Worm (Caenorhabditis elegans) whole organism, L4 larva: Measurements from ENCODE around the gene F53F4.11.

Source experiments
- F26F4.8 ChIP-seq: fragments of 200-800 bp; sonication (Bioruptor generic); conservative IDR thresholded peaks from 2 replicates; pipeline ENCODE4 v1.3.6; 2022; ENCODE audit warnings: missing genetic modification characterization, missing compliant biosample characterization
- T26A8.4 ChIP-seq: fragments of 200-800 bp; sonication (Bioruptor generic); IDR thresholded peaks from 2 replicates; pipeline ENCODE4 v1.3.6; 2022; ENCODE audit warnings: missing genetic modification characterization, missing compliant biosample characterization
- Y75B8A.6 ChIP-seq: fragments of 200-800 bp; sonication (Bioruptor generic); IDR thresholded peaks from 2 replicates; pipeline ENCODE4 v1.3.6; 2022; ENCODE audit warnings: missing genetic modification reagents, missing genetic modification characterization, missing compliant biosample characterization
- ZK337.2 ChIP-seq: fragments of 200-800 bp; sonication (Bioruptor generic); IDR thresholded peaks from 2 replicates; pipeline ENCODE4 v1.3.6; 2022; ENCODE audit warnings: missing genetic modification reagents, missing genetic modification characterization, missing compliant biosample characterization
- ZK546.5 ChIP-seq, 2 experiments: sonication (generic microtip); optimal IDR thresholded peaks; 2 replicates each; lab custom pipeline; 2017; ENCODE audit warnings: missing biosample characterization in 2 of 2, missing genetic modification characterization in 2 of 2
- aha-1 ChIP-seq: fragments of 150-350 bp; peaks from one replicate; lab custom pipeline; 2014; ENCODE audit warnings: missing biosample characterization, missing genetic modification characterization
- aly-2 ChIP-seq: sonication (generic microtip); optimal IDR thresholded peaks from 2 replicates; lab custom pipeline; 2018; ENCODE audit warnings: missing biosample characterization, missing genetic modification characterization
- attf-4 ChIP-seq: sonication (generic microtip); optimal IDR thresholded peaks from 3 replicates; lab custom pipeline; 2017; ENCODE audit warnings: missing biosample characterization, missing genetic modification characterization
- ceh-20 ChIP-seq: fragments of 200-800 bp; sonication (Bioruptor generic); IDR thresholded peaks from 2 replicates; pipeline ENCODE4 v1.3.6; 2022; ENCODE audit warnings: missing genetic modification reagents, missing genetic modification characterization, missing compliant biosample characterization
- cey-2 ChIP-seq: sonication (generic microtip); optimal IDR thresholded peaks from 3 replicates; lab custom pipeline; 2017; ENCODE audit warnings: missing genetic modification characterization, mild to moderate bottlenecking, missing compliant biosample characterization, antibody characterized with exemption, borderline replicate concordance; ENCODE audit not compliant: insufficient read depth
- daf-12 ChIP-seq: fragments of 150-350 bp; optimal IDR thresholded peaks from 2 replicates; lab custom pipeline; 2014; ENCODE audit warnings: missing biosample characterization, missing genetic modification reagents, missing genetic modification characterization
- daf-8 ChIP-seq: fragments of 200-800 bp; sonication (Bioruptor generic); IDR thresholded peaks from 2 replicates; pipeline ENCODE4 v1.3.6; 2022; ENCODE audit warnings: missing genetic modification characterization, missing compliant biosample characterization
- dmd-9 ChIP-seq: fragments of 200-800 bp; sonication (Bioruptor generic); IDR thresholded peaks from 2 replicates; pipeline ENCODE4 v1.3.6; 2022; ENCODE audit warnings: missing genetic modification reagents, missing genetic modification characterization, missing compliant biosample characterization
- dpl-1 ChIP-seq: fragments of 150-350 bp; optimal IDR thresholded peaks from 2 replicates; lab custom pipeline; 2014; ENCODE audit warnings: missing biosample characterization, missing genetic modification reagents, missing genetic modification characterization
- dve-1 ChIP-seq: sonication (generic microtip); optimal IDR thresholded peaks from 2 replicates; lab custom pipeline; 2017; ENCODE audit warnings: antibody characterized with exemption, mild to moderate bottlenecking, missing genetic modification characterization, missing compliant biosample characterization; ENCODE audit not compliant: insufficient read depth
- fos-1 ChIP-seq: fragments of 150-350 bp; optimal IDR thresholded peaks from 2 replicates; lab custom pipeline; 2014; ENCODE audit warnings: missing biosample characterization, missing genetic modification characterization
- gei-8 ChIP-seq: fragments of 200-800 bp; sonication (Bioruptor generic); optimal IDR thresholded peaks from 2 replicates; lab custom pipeline; 2018; ENCODE audit warnings: mild to moderate bottlenecking, missing genetic modification characterization, missing compliant biosample characterization
- hlh-11 ChIP-seq: fragments of 200-800 bp; sonication (Bioruptor generic); optimal IDR thresholded peaks from 2 replicates; lab custom pipeline; 2018; ENCODE audit warnings: mild to moderate bottlenecking, missing genetic modification characterization, missing compliant biosample characterization
- hlh-30 ChIP-seq: sonication (generic microtip); optimal IDR thresholded peaks from 2 replicates; lab custom pipeline; 2017; ENCODE audit warnings: antibody characterized with exemption, mild to moderate bottlenecking, missing genetic modification characterization, missing compliant biosample characterization; ENCODE audit not compliant: insufficient read depth
- jun-1 ChIP-seq: fragments of 150-350 bp; optimal IDR thresholded peaks from 2 replicates; lab custom pipeline; 2014; ENCODE audit warnings: missing biosample characterization, missing genetic modification reagents, missing genetic modification characterization
- lin-13 ChIP-seq: fragments of 150-350 bp; optimal IDR thresholded peaks from 2 replicates; lab custom pipeline; 2014; ENCODE audit warnings: missing biosample characterization, missing genetic modification reagents, missing genetic modification characterization
- lin-29 ChIP-seq: fragments of 200-800 bp; sonication (Bioruptor generic); IDR thresholded peaks from 2 replicates; pipeline ENCODE4 v1.3.6; 2022; ENCODE audit warnings: missing genetic modification reagents, missing genetic modification characterization, missing compliant biosample characterization
- lin-39 ChIP-seq: fragments of 150-350 bp; optimal IDR thresholded peaks from 2 replicates; lab custom pipeline; 2014; ENCODE audit warnings: missing biosample characterization, missing genetic modification reagents, missing genetic modification characterization
- mdl-1 ChIP-seq, 2 experiments: fragments of 150-350 bp in 1 of 2; sonication (generic microtip) in 1 of 2; optimal IDR thresholded peaks; 2 replicates each; lab custom pipeline; 2014 to 2017; ENCODE audit warnings: missing biosample characterization in 2 of 2, missing genetic modification characterization in 2 of 2
- mep-1 ChIP-seq: fragments of 150-350 bp; sonication (generic microtip); optimal IDR thresholded peaks from 3 replicates; lab custom pipeline; 2014; ENCODE audit warnings: missing biosample characterization, missing genetic modification characterization
- mes-2 ChIP-seq: sonication (generic microtip); optimal IDR thresholded peaks from 2 replicates; lab custom pipeline; 2016; ENCODE audit warnings: missing genotype, mild to moderate bottlenecking, missing genetic modification characterization, missing compliant biosample characterization; ENCODE audit not compliant: poor library complexity, severe bottlenecking
- mxl-2 ChIP-seq: fragments of 200-800 bp; sonication (Bioruptor generic); conservative IDR thresholded peaks from 2 replicates; pipeline ENCODE4 v1.3.6; 2022; ENCODE audit warnings: missing genetic modification reagents, missing genetic modification characterization, missing compliant biosample characterization
- mxl-3 ChIP-seq: fragments of 200-800 bp; sonication (Bioruptor generic); optimal IDR thresholded peaks from 2 replicates; lab custom pipeline; 2018; ENCODE audit warnings: mild to moderate bottlenecking, missing genetic modification characterization, missing compliant biosample characterization
- nhr-10 ChIP-seq: fragments of 150-350 bp; optimal IDR thresholded peaks from 2 replicates; lab custom pipeline; 2014; ENCODE audit warnings: missing biosample characterization, missing genetic modification characterization
- nhr-111 ChIP-seq: fragments of 200-800 bp; sonication (Bioruptor generic); optimal IDR thresholded peaks from 2 replicates; lab custom pipeline; 2018; ENCODE audit warnings: mild to moderate bottlenecking, missing genetic modification characterization, missing compliant biosample characterization
- nhr-25 ChIP-seq: sonication (generic microtip); optimal IDR thresholded peaks from 2 replicates; lab custom pipeline; 2017; ENCODE audit warnings: missing genetic modification characterization, mild to moderate bottlenecking, missing compliant biosample characterization, antibody characterized with exemption, moderate library complexity, borderline replicate concordance; ENCODE audit not compliant: insufficient read depth
- nhr-77 ChIP-seq: fragments of 150-350 bp; optimal IDR thresholded peaks from 2 replicates; lab custom pipeline; 2014; ENCODE audit warnings: missing biosample characterization, missing genetic modification characterization
- pha-4 ChIP-seq, 2 experiments: fragments of 150-350 bp in 1 of 2; fragments of 200-800 bp in 1 of 2; sonication (Bioruptor generic) in 1 of 2; IDR thresholded peaks in 1 of 2; optimal IDR thresholded peaks in 1 of 2; 2 replicates each; pipeline versions ENCODE4 v1.3.6 to Lab custom; 2014 to 2022; ENCODE audit warnings: missing genetic modification characterization in 2 of 2, missing genetic modification reagents in 2 of 2, missing biosample characterization in 1 of 2, missing compliant biosample characterization in 1 of 2
- pqm-1 ChIP-seq: sonication (generic microtip); optimal IDR thresholded peaks from 2 replicates; lab custom pipeline; 2017; ENCODE audit warnings: missing biosample characterization, missing genetic modification characterization
- snpc-4 ChIP-seq: fragments of 150-350 bp; optimal IDR thresholded peaks from 2 replicates; lab custom pipeline; 2014; ENCODE audit warnings: missing biosample characterization, missing genetic modification characterization
- spr-1 ChIP-seq: sonication (generic microtip); optimal IDR thresholded peaks from 2 replicates; lab custom pipeline; 2016; ENCODE audit warnings: mild to moderate bottlenecking, missing genetic modification characterization, missing compliant biosample characterization
- spr-3 ChIP-seq: fragments of 200-800 bp; sonication (Bioruptor generic); optimal IDR thresholded peaks from 2 replicates; lab custom pipeline; 2018; ENCODE audit warnings: mild to moderate bottlenecking, missing genetic modification characterization, missing compliant biosample characterization
- tag-97 ChIP-seq: fragments of 200-800 bp; sonication (Bioruptor generic); IDR thresholded peaks from 2 replicates; pipeline ENCODE4 v1.3.6; 2022; ENCODE audit warnings: missing genetic modification characterization, missing compliant biosample characterization
- tra-1 ChIP-seq: fragments of 200-800 bp; sonication (Bioruptor generic); IDR thresholded peaks from 2 replicates; pipeline ENCODE4 v1.3.6; 2022; ENCODE audit warnings: missing genetic modification reagents, missing genetic modification characterization, missing compliant biosample characterization
- zag-1 ChIP-seq: fragments of 150-350 bp; optimal IDR thresholded peaks from 2 replicates; lab custom pipeline; 2014; ENCODE audit warnings: missing biosample characterization, missing genetic modification characterization
- zfp-2 ChIP-seq: sonication (generic microtip); optimal IDR thresholded peaks from 2 replicates; lab custom pipeline; 2016; ENCODE audit warnings: mild to moderate bottlenecking, missing genetic modification characterization, missing compliant biosample characterization
- zfp-3 ChIP-seq: fragments of 200-800 bp; sonication (Bioruptor generic); conservative IDR thresholded peaks from 2 replicates; pipeline ENCODE4 v1.3.6; 2022; ENCODE audit warnings: missing genetic modification reagents, missing genetic modification characterization, missing compliant biosample characterization
- ztf-11 ChIP-seq: fragments of 150-350 bp; optimal IDR thresholded peaks from 2 replicates; lab custom pipeline; 2014; ENCODE audit warnings: missing biosample characterization, missing genetic modification characterization
- ztf-7 ChIP-seq: fragments of 150-350 bp; optimal IDR thresholded peaks from 2 replicates; lab custom pipeline; 2014; ENCODE audit warnings: missing biosample characterization, missing genetic modification characterization

Gene F53F4.11

ce11 chrV:13658577-13658976 is 34.3 kb upstream of the F53F4.11 start (continued):
- TF ChIP-seq hlh-11 (tag; lab: Kevin White, UChicago) (peak; percentile 99), tra-1 (peak; percentile 99), tag-97 (GFP tag; lab: Robert Waterston, UW) (no peak), nhr-111 (no peak), gei-8 (GFP tag; lab: Kevin White, UChicago) (peak; percentile 89), jun-1 (tag; lab: Kevin White, UChicago) (peak; percentile 71), ztf-11 (tag; lab: Kevin White, UChicago) (no peak), zfp-3 (no peak; the same call in none of the 2 replicates), aly-2 (no peak), ztf-7 (peak; percentile 59), mxl-2 (GFP tag; lab: Robert Waterston, UW) (no peak; the same call in 1 of the 2 replicates), ZK337.2 (no peak), nhr-10 (peak; percentile 52), attf-4 (tag; lab: Kevin White, UChicago) (no peak), lin-39 (tag; lab: Kevin White, UChicago) (no peak), mes-2 (tag; lab: Kevin White, UChicago) (peak; percentile 62), T26A8.4 (GFP tag; lab: Robert Waterston, UW) (peak; percentile 68), spr-3 (peak; percentile 21)

- TF ChIP-seq pha-4 (GFP tag; IDR thresholded peaks at IDR 0.05; lab: Robert Waterston, UW) (peak; percentile 23; the same call in 1 of the 2 replicates), pha-4 (tag; optimal IDR thresholded peaks at IDR 0.05; lab: Kevin White, UChicago) (no peak), mdl-1 (tag; optimal IDR thresholded peaks at IDR 0.05; lab: Kevin White, UChicago) (no peak), aha-1 (tag; lab: Kevin White, UChicago) (no peak), ceh-20 (GFP tag; lab: Robert Waterston, UW) (peak; percentile 17; the same call in 1 of the 2 replicates)
Observed at ce11 chrV:13657841-13658338, 33.6 kb upstream of the F53F4.11 start.

ce11 chrV:13657291-13657690 is 33.0 kb upstream of the F53F4.11 start:
- TF ChIP-seq nhr-111 (no peak), zfp-2 (tag; lab: Kevin White, UChicago) (no peak), zfp-3 (0 out of 2 replicates have a peak, but pooled peaks have one; percentile 9), dmd-9 (GFP tag; lab: Robert Waterston, UW) (0 out of 2 replicates have a peak, but pooled peaks have one; percentile 10), mxl-2 (GFP tag; lab: Robert Waterston, UW) (peak; percentile 58; the same call in 1 of the 2 replicates), ceh-20 (GFP tag; lab: Robert Waterston, UW) (peak; percentile 88), mes-2 (tag; lab: Kevin White, UChicago) (peak; percentile 36), jun-1 (tag; lab: Kevin White, UChicago) (peak; percentile 73), ZK546.5 (tag; optimal IDR thresholded peaks at IDR 0.05; lab: Kevin White, UChicago) (no peak), nhr-25 (tag; lab: Kevin White, UChicago) (no peak), daf-8 (GFP tag; lab: Robert Waterston, UW) (no peak), fos-1 (tag; lab: Kevin White, UChicago) (no peak), daf-12 (tag; lab: Kevin White, UChicago) (no peak), F26F4.8 (GFP tag; lab: Robert Waterston, UW) (no peak), ztf-7 (peak; percentile 19), nhr-77 (peak; percentile 62), dpl-1 (GFP tag; lab: Kevin White, UChicago) (peak; percentile 39), tag-97 (GFP tag; lab: Robert Waterston, UW) (no peak), aly-2 (no peak), pqm-1 (tag; lab: Kevin White, UChicago) (peak; percentile 17), lin-29 (peak; percentile 69; the same call in 1 of the 2 replicates), attf-4 (tag; lab: Kevin White, UChicago) (no peak), Y75B8A.6 (GFP tag; lab: Robert Waterston, UW) (no peak), cey-2 (tag; lab: Kevin White, UChicago) (peak; percentile 41), lin-13 (GFP tag; lab: Kevin White, UChicago) (peak; percentile 75), spr-1 (tag; lab: Kevin White, UChicago) (no peak), dve-1 (tag; lab: Kevin White, UChicago) (peak; percentile 97), mep-1 (tag; lab: Kevin White, UChicago) (peak; percentile 50), nhr-10 (peak; percentile 64), zag-1 (tag; lab: Kevin White, UChicago) (no peak), aha-1 (tag; lab: Kevin White, UChicago) (peak; percentile 99), mxl-3 (peak; percentile 97), hlh-11 (tag; lab: Kevin White, UChicago) (peak; percentile 97), snpc-4 (tag; lab: Kevin White, UChicago) (no peak), hlh-30 (peak; percentile 96), ZK337.2 (no peak)
